Fruit fly (Drosophila melanogaster): ENCODE measurements around the gene CG12241.

Gene CG12241

dm6 chr3R:15222973-15223372, 3.9 kb downstream of the CG12241 start, which contains the start of gene Polr2G:
TSS of gene Polr2G (minus strand) at chr3R:15223180.
- TF ChIP-seq Dll (optimal IDR thresholded peaks at IDR 0.05) = no peak
- TF ChIP-seq EcR (GFP tag; optimal IDR thresholded peaks at IDR 0.05) = no peak
- TF ChIP-seq CG8478 (optimal IDR thresholded peaks at IDR 0.05) = no peak
- no peak for TF ChIP-seq usp (GFP tag; optimal IDR thresholded peaks at IDR 0.05)
- no peak for TF ChIP-seq pan (optimal IDR thresholded peaks at IDR 0.05)
- no peak for TF ChIP-seq psq (optimal IDR thresholded peaks at IDR 0.05)

dm6 chr3R:15225279-15225730, 6.2 kb downstream of the CG12241 start, which contains the start of the genes CG31344 and Caf1-55:
TSS of gene CG31344 (minus strand) at chr3R:15225329.
TSS of gene Caf1-55 (plus strand) at chr3R:15225576.
- no peak for TF ChIP-seq CG8478 (optimal IDR thresholded peaks at IDR 0.05)
- no peak for TF ChIP-seq Dll (optimal IDR thresholded peaks at IDR 0.05)
- no peak for TF ChIP-seq pan (optimal IDR thresholded peaks at IDR 0.05)
- no peak for TF ChIP-seq psq (optimal IDR thresholded peaks at IDR 0.05)
- no peak for TF ChIP-seq usp (GFP tag; optimal IDR thresholded peaks at IDR 0.05)
- no peak for TF ChIP-seq EcR (GFP tag; optimal IDR thresholded peaks at IDR 0.05)

- TF ChIP-seq usp (GFP tag; optimal IDR thresholded peaks at IDR 0.05) = no peak
- no peak for TF ChIP-seq CG8478 (optimal IDR thresholded peaks at IDR 0.05)
- no peak for TF ChIP-seq Dll (optimal IDR thresholded peaks at IDR 0.05)
- no peak for TF ChIP-seq psq (optimal IDR thresholded peaks at IDR 0.05)
- peak; percentile 98 for TF ChIP-seq pan (optimal IDR thresholded peaks at IDR 0.05)
- TF ChIP-seq EcR (GFP tag; optimal IDR thresholded peaks at IDR 0.05) = no peak
Observed at dm6 chr3R:15229329-15229876, 10.3 kb downstream of the CG12241 start, which contains the start of the genes Art3 and mRpS10. TSS of gene Art3 (minus strand) at chr3R:15229408. TSS of gene mRpS10 (plus strand) at chr3R:15229665.

- TF ChIP-seq CG8478 (optimal IDR thresholded peaks at IDR 0.05) = no peak
- no peak for TF ChIP-seq EcR (GFP tag; optimal IDR thresholded peaks at IDR 0.05)
- TF ChIP-seq usp (GFP tag; optimal IDR thresholded peaks at IDR 0.05) = no peak
- no peak for TF ChIP-seq Dll (optimal IDR thresholded peaks at IDR 0.05)
- no peak for TF ChIP-seq psq (optimal IDR thresholded peaks at IDR 0.05)
- TF ChIP-seq pan (optimal IDR thresholded peaks at IDR 0.05) = no peak
Observed at dm6 chr3R:15230285-15230684, 11.2 kb downstream of the CG12241 start, which contains the start of gene CG34316. TSS of gene CG34316 (plus strand) at chr3R:15230585.

DNA sequence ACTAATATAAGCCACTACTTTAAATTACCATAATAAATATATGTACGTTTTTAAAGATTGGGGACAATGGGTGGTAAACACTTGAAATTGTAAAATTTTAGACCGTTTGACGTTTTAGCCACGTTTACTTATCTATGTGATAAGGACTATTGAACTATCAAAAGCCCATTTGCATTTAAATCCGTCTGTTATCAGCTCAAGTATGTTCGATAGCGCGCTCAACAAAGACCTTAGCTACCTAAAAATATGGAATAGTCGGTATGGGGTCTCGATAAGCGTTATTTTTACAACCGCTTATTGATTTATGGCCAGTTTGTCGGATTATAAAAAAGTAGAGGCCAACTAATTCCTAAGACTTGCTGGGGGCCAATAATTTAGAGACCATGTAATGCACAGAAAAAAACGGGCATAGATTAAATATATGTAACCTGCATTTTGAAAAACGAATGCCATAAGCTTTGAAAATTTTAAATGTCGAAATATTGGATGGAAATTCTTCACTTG, 12.6 kb downstream of the CG12241 start:
- TF ChIP-seq Dll (optimal IDR thresholded peaks at IDR 0.05) = no peak
- TF ChIP-seq psq (optimal IDR thresholded peaks at IDR 0.05) = no peak
- TF ChIP-seq pan (optimal IDR thresholded peaks at IDR 0.05) = no peak
- no peak for TF ChIP-seq CG8478 (optimal IDR thresholded peaks at IDR 0.05)
- TF ChIP-seq usp (GFP tag; optimal IDR thresholded peaks at IDR 0.05) = no peak
- no peak for TF ChIP-seq EcR (GFP tag; optimal IDR thresholded peaks at IDR 0.05)

dm6 chr3R:15242186-15243045, 23.4 kb downstream of the CG12241 start, which contains the start of the genes tefu and Hsc70-4:
TSS of gene tefu (minus strand) at chr3R:15242236.
TSS of gene Hsc70-4 (plus strand) at chr3R:15242687.
- TF ChIP-seq Dll (optimal IDR thresholded peaks at IDR 0.05) (no peak), pan (optimal IDR thresholded peaks at IDR 0.05) (no peak), CG8478 (optimal IDR thresholded peaks at IDR 0.05) (no peak), EcR (GFP tag; optimal IDR thresholded peaks at IDR 0.05) (no peak), psq (optimal IDR thresholded peaks at IDR 0.05) (no peak), usp (GFP tag; optimal IDR thresholded peaks at IDR 0.05) (no peak)

- no peak for TF ChIP-seq usp (GFP tag; optimal IDR thresholded peaks at IDR 0.05)
- no peak for TF ChIP-seq EcR (GFP tag; optimal IDR thresholded peaks at IDR 0.05)
- TF ChIP-seq Dll (optimal IDR thresholded peaks at IDR 0.05) = no peak
- no peak for TF ChIP-seq CG8478 (optimal IDR thresholded peaks at IDR 0.05)
- TF ChIP-seq psq (optimal IDR thresholded peaks at IDR 0.05) = no peak
- no peak for TF ChIP-seq pan (optimal IDR thresholded peaks at IDR 0.05)
Observed at dm6 chr3R:15243046-15243356, 23.9 kb downstream of the CG12241 start.

- TF ChIP-seq pan (optimal IDR thresholded peaks at IDR 0.05) (no peak), usp (GFP tag; optimal IDR thresholded peaks at IDR 0.05) (no peak), psq (optimal IDR thresholded peaks at IDR 0.05) (no peak), CG8478 (optimal IDR thresholded peaks at IDR 0.05) (peak; percentile 65), Dll (optimal IDR thresholded peaks at IDR 0.05) (no peak), EcR (GFP tag; optimal IDR thresholded peaks at IDR 0.05) (no peak)
Observed at dm6 chr3R:15243452-15243851, 24.4 kb downstream of the CG12241 start.

- TF ChIP-seq CG8478 (optimal IDR thresholded peaks at IDR 0.05) = no peak
- TF ChIP-seq pan (optimal IDR thresholded peaks at IDR 0.05) = no peak
- TF ChIP-seq Dll (optimal IDR thresholded peaks at IDR 0.05) = no peak
- no peak for TF ChIP-seq psq (optimal IDR thresholded peaks at IDR 0.05)
- TF ChIP-seq EcR (GFP tag; optimal IDR thresholded peaks at IDR 0.05) = no peak
- no peak for TF ChIP-seq usp (GFP tag; optimal IDR thresholded peaks at IDR 0.05)
Observed at dm6 chr3R:15246601-15247000, 27.5 kb downstream of the CG12241 start.

DNA sequence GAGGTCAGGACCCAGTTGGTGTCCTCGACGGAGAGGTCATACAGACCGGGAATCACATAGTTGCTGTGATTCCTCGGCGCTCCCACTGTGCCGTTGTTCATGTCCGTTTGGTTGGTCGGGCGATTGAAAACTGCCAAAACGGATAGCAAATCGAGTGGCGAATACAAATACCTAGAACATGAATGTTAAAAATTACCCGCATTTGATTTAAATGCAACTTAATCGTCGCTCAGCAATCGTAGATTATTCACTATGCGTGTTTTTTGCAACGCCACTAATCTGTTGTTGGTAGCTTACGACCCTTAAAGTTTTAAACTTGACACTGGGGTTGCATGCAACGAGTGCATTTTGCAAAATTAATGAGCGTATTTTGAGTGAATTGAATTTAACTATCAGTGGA, 30.0 kb downstream of the CG12241 start, which contains the start of gene Amt:
TSS of gene Amt (minus strand) at position 101 of the 400 bp plus-strand sequence.
- TF ChIP-seq EcR (GFP tag; optimal IDR thresholded peaks at IDR 0.05) = no peak
- no peak for TF ChIP-seq pan (optimal IDR thresholded peaks at IDR 0.05)
- no peak for TF ChIP-seq Dll (optimal IDR thresholded peaks at IDR 0.05)
- TF ChIP-seq usp (GFP tag; optimal IDR thresholded peaks at IDR 0.05) = no peak
- no peak for TF ChIP-seq psq (optimal IDR thresholded peaks at IDR 0.05)
- TF ChIP-seq CG8478 (optimal IDR thresholded peaks at IDR 0.05) = no peak

dm6 chr3R:15249735-15250134, 30.7 kb downstream of the CG12241 start, which contains the start of gene CG42404:
TSS of gene CG42404 (plus strand) at chr3R:15250094.
- TF ChIP-seq Dll (optimal IDR thresholded peaks at IDR 0.05) = no peak
- TF ChIP-seq pan (optimal IDR thresholded peaks at IDR 0.05) = no peak
- TF ChIP-seq EcR (GFP tag; optimal IDR thresholded peaks at IDR 0.05) = no peak
- TF ChIP-seq psq (optimal IDR thresholded peaks at IDR 0.05) = no peak
- TF ChIP-seq CG8478 (optimal IDR thresholded peaks at IDR 0.05) = no peak
- TF ChIP-seq usp (GFP tag; optimal IDR thresholded peaks at IDR 0.05) = no peak

Measured in whole organism.